Worm (Caenorhabditis elegans): ENCODE data around the gene dnj-23.

Gene dnj-23

ce11 chrII:9152231-9152630, 43.8 kb upstream of the dnj-23 start, which contains the start of gene col-78:
Gene col-78, plus strand, starts transcription at chrII:9152531.
- TF ChIP-seq let-607 (tag; optimal IDR thresholded peaks at IDR 0.05) (no peak), nhr-27 (tag; optimal IDR thresholded peaks at IDR 0.05) (no peak), mcd-1 (GFP tag; IDR thresholded peaks at IDR 0.05) (no peak), snpc-1.1 (tag; optimal IDR thresholded peaks at IDR 0.05; ENCODE audit: insufficient read depth) (no peak), snpc-3.4 (tag; optimal IDR thresholded peaks at IDR 0.05) (no peak), dox-1 (GFP tag; IDR thresholded peaks at IDR 0.05) (no peak), egl-44 (GFP tag; IDR thresholded peaks at IDR 0.05) (no peak), aptf-3 (GFP tag; IDR thresholded peaks at IDR 0.05) (no peak), ceh-100 (GFP tag; IDR thresholded peaks at IDR 0.05) (no peak), gei-17 (GFP tag; optimal IDR thresholded peaks at IDR 0.05) (no peak)

ce11 chrII:9148079-9148478, 39.7 kb upstream of the dnj-23 start:
- TF ChIP-seq zim-3 (tag; optimal IDR thresholded peaks at IDR 0.05) (no peak), B0019.2 (GFP tag; conservative IDR thresholded peaks at IDR 0.05) (no peak), ztf-6 (GFP tag; IDR thresholded peaks at IDR 0.05) (no peak), him-1 (tag; optimal IDR thresholded peaks at IDR 0.05) (no peak), F33H1.4 (GFP tag; IDR thresholded peaks at IDR 0.05) (no peak), ceh-40 (GFP tag; IDR thresholded peaks at IDR 0.05) (no peak), lin-35 (GFP tag; optimal IDR thresholded peaks at IDR 0.05) (no peak), Y53F4B.3 (GFP tag; IDR thresholded peaks at IDR 0.05) (no peak), ceh-27 (GFP tag; optimal IDR thresholded peaks at IDR 0.05) (no peak), nhr-120 (GFP tag; IDR thresholded peaks at IDR 0.05) (no peak), zfh-2 (GFP tag; conservative IDR thresholded peaks at IDR 0.05) (no peak), madf-6 (GFP tag; IDR thresholded peaks at IDR 0.05) (no peak), atf-7 (tag; optimal IDR thresholded peaks at IDR 0.05) (no peak), F37B4.10 (GFP tag; IDR thresholded peaks at IDR 0.05) (no peak), hlh-12 (tag; optimal IDR thresholded peaks at IDR 0.05) (no peak), chd-7 (tag; optimal IDR thresholded peaks at IDR 0.05) (no peak), tbx-9 (tag; optimal IDR thresholded peaks at IDR 0.05; ENCODE audit: borderline replicate concordance) (no peak), B0261.1 (tag; optimal IDR thresholded peaks at IDR 0.05) (no peak), madf-3 (GFP tag; IDR thresholded peaks at IDR 0.05) (no peak)

ce11 chrII:9145961-9146360, 37.6 kb upstream of the dnj-23 start, which contains the start of gene W07A12.4:
Gene W07A12.4, plus strand, starts transcription at chrII:9146261.
- TF ChIP-seq ztf-26 (tag; optimal IDR thresholded peaks at IDR 0.05) (no peak), cebp-1 (GFP tag; IDR thresholded peaks at IDR 0.05) (no peak), cebp-1 (tag; optimal IDR thresholded peaks at IDR 0.05) (no peak), mcd-1 (GFP tag; IDR thresholded peaks at IDR 0.05) (no peak), Y53G8AR.9 (GFP tag; conservative IDR thresholded peaks at IDR 0.05) (no peak), unc-62 (GFP tag; optimal IDR thresholded peaks at IDR 0.05) (no peak), F10E7.11 (tag; optimal IDR thresholded peaks at IDR 0.05) (no peak), F23B12.7 (tag; optimal IDR thresholded peaks at IDR 0.05; ENCODE audit: insufficient read depth) (no peak), nhr-179 (tag; optimal IDR thresholded peaks at IDR 0.05) (no peak), madf-8 (GFP tag; conservative IDR thresholded peaks at IDR 0.05) (no peak), hlh-26 (GFP tag; conservative IDR thresholded peaks at IDR 0.05) (no peak), F57A8.1 (GFP tag; optimal IDR thresholded peaks at IDR 0.05) (no peak), dox-1 (GFP tag; IDR thresholded peaks at IDR 0.05) (no peak), F55B11.4 (tag; optimal IDR thresholded peaks at IDR 0.05; ENCODE audit: borderline replicate concordance, insufficient read depth) (no peak), attf-5 (GFP tag; optimal IDR thresholded peaks at IDR 0.05) (no peak), atf-7 (tag; optimal IDR thresholded peaks at IDR 0.05) (no peak), Y95B8A.8 (GFP tag; IDR thresholded peaks at IDR 0.05) (no peak)
